Worm (Caenorhabditis elegans) whole organism, L1 larva: ENCODE measurements around the gene K07D4.6.

Experiments
- mdl-1 ChIP-seq, 2 experiments: fragments of 150-350 bp; optimal IDR thresholded peaks; 2 replicates each; lab custom pipeline; 2014 to 2017; ENCODE audit warnings: missing biosample characterization in 2 of 2, missing genetic modification characterization in 2 of 2, inconsistent platforms in 1 of 2
- pqm-1 ChIP-seq: sonication (generic microtip); optimal IDR thresholded peaks from 3 replicates; lab custom pipeline; 2017; ENCODE audit warnings: missing biosample characterization, missing genetic modification characterization
- rnt-1 ChIP-seq: sonication (generic microtip); optimal IDR thresholded peaks from 2 replicates; lab custom pipeline; 2016; ENCODE audit warnings: mild to moderate bottlenecking, missing genetic modification characterization, moderate library complexity, missing compliant biosample characterization
- snpc-4 ChIP-seq: fragments of 150-350 bp; optimal IDR thresholded peaks from 2 replicates; lab custom pipeline; 2014; ENCODE audit warnings: missing biosample characterization, missing genetic modification characterization
- sox-4 ChIP-seq: sonication (generic microtip); optimal IDR thresholded peaks from 2 replicates; lab custom pipeline; 2016; ENCODE audit warnings: missing genetic modification characterization, missing compliant biosample characterization

- TF ChIP-seq snpc-4 (tag; lab: Kevin White, UChicago) (no peak), pqm-1 (tag; lab: Kevin White, UChicago) (no peak), sox-4 (tag; lab: Kevin White, UChicago) (no peak), rnt-1 (no peak), mdl-1 (tag; optimal IDR thresholded peaks at IDR 0.05; lab: Kevin White, UChicago) (no peak)
Observed at ce11 chrII:4068141-4068540, 49.6 kb upstream of the K07D4.6 start.
